Worm (Caenorhabditis elegans) whole organism, late embryonic: ENCODE data around the gene nse-4.

Experiments used
- C38D4.7 ChIP-seq: fragments of 200-800 bp; sonication (Bioruptor generic); optimal IDR thresholded peaks from 2 replicates; lab custom pipeline; 2018; ENCODE audit warnings: mild to moderate bottlenecking, missing genetic modification characterization, moderate library complexity, missing compliant biosample characterization
- F13H6.1 ChIP-seq: sonication (generic microtip); optimal IDR thresholded peaks from 2 replicates; lab custom pipeline; 2016; ENCODE audit warnings: missing genetic modification characterization, missing compliant biosample characterization
- ahr-1 ChIP-seq: sonication (generic microtip); optimal IDR thresholded peaks from 2 replicates; lab custom pipeline; 2016; ENCODE audit warnings: missing genetic modification characterization, missing compliant biosample characterization
- ceh-2 ChIP-seq: sonication (generic microtip); optimal IDR thresholded peaks from 2 replicates; lab custom pipeline; 2016; ENCODE audit warnings: missing genotype, missing genetic modification characterization, missing compliant biosample characterization
- ceh-30 ChIP-seq: fragments of 150-350 bp; optimal IDR thresholded peaks from 2 replicates; lab custom pipeline; 2014; ENCODE audit warnings: missing biosample characterization, missing genetic modification characterization
- ceh-34 ChIP-seq: sonication (generic microtip); optimal IDR thresholded peaks from 2 replicates; lab custom pipeline; 2016; ENCODE audit warnings: mild to moderate bottlenecking, missing genetic modification characterization, missing compliant biosample characterization
- che-1 ChIP-seq: sonication (generic microtip); optimal IDR thresholded peaks from 2 replicates; lab custom pipeline; 2016; ENCODE audit warnings: mild to moderate bottlenecking, missing genetic modification characterization, missing compliant biosample characterization
- dmd-4 ChIP-seq: sonication (generic microtip); optimal IDR thresholded peaks from 2 replicates; lab custom pipeline; 2016; ENCODE audit warnings: borderline replicate concordance, missing genetic modification characterization, missing compliant biosample characterization
- elt-2 ChIP-seq: sonication (generic microtip); optimal IDR thresholded peaks from 2 replicates; lab custom pipeline; 2016; ENCODE audit warnings: missing genetic modification reagents, missing genetic modification characterization, missing compliant biosample characterization
- ets-4 ChIP-seq: sonication (generic microtip); optimal IDR thresholded peaks from 2 replicates; lab custom pipeline; 2016; ENCODE audit warnings: missing genetic modification characterization, missing compliant biosample characterization
- eyg-1 ChIP-seq: sonication (generic microtip); optimal IDR thresholded peaks from 2 replicates; lab custom pipeline; 2016; ENCODE audit warnings: missing genotype, missing genetic modification characterization, missing compliant biosample characterization
- fax-1 ChIP-seq: sonication (generic microtip); optimal IDR thresholded peaks from 2 replicates; lab custom pipeline; 2016; ENCODE audit warnings: missing genotype, missing genetic modification characterization, missing compliant biosample characterization
- fkh-6 ChIP-seq: sonication (generic microtip); optimal IDR thresholded peaks from 2 replicates; lab custom pipeline; 2016; ENCODE audit warnings: missing genetic modification characterization, missing compliant biosample characterization
- gmeb-2 ChIP-seq: sonication (generic microtip); optimal IDR thresholded peaks from 2 replicates; lab custom pipeline; 2016; ENCODE audit warnings: missing genetic modification characterization, inconsistent platforms, missing compliant biosample characterization
- hlh-13 ChIP-seq: fragments of 200-800 bp; sonication (Bioruptor generic); optimal IDR thresholded peaks from 2 replicates; lab custom pipeline; 2018; ENCODE audit warnings: mild to moderate bottlenecking, missing genetic modification characterization, missing compliant biosample characterization
- hlh-15 ChIP-seq: sonication (generic microtip); optimal IDR thresholded peaks from 2 replicates; lab custom pipeline; 2016; ENCODE audit warnings: missing genetic modification characterization, missing compliant biosample characterization
- hlh-6 ChIP-seq: sonication (generic microtip); optimal IDR thresholded peaks from 2 replicates; lab custom pipeline; 2016; ENCODE audit warnings: missing genotype, missing genetic modification characterization, missing compliant biosample characterization
- hlh-8 ChIP-seq: sonication (generic microtip); optimal IDR thresholded peaks from 2 replicates; lab custom pipeline; 2016; ENCODE audit warnings: missing genotype, missing genetic modification characterization, missing compliant biosample characterization
- lin-11 ChIP-seq: fragments of 200-800 bp; sonication (Bioruptor generic); optimal IDR thresholded peaks from 2 replicates; lab custom pipeline; 2018; ENCODE audit warnings: mild to moderate bottlenecking, missing genetic modification characterization, missing compliant biosample characterization
- madf-2 ChIP-seq: sonication (generic microtip); optimal IDR thresholded peaks from 2 replicates; lab custom pipeline; 2017; ENCODE audit warnings: missing genetic modification characterization, missing compliant biosample characterization
- mec-3 ChIP-seq: sonication (generic microtip); optimal IDR thresholded peaks from 2 replicates; lab custom pipeline; 2016; ENCODE audit warnings: borderline replicate concordance, missing genetic modification characterization, missing compliant biosample characterization
- nfya-1 ChIP-seq: sonication (generic microtip); optimal IDR thresholded peaks from 2 replicates; lab custom pipeline; 2017; ENCODE audit warnings: missing genetic modification characterization, mild to moderate bottlenecking, missing compliant biosample characterization, antibody characterized with exemption, moderate library complexity
- nhr-11 ChIP-seq: fragments of 150-350 bp; optimal IDR thresholded peaks from 2 replicates; lab custom pipeline; 2014; ENCODE audit warnings: missing biosample characterization, missing genetic modification characterization
- nhr-232 ChIP-seq: sonication (generic microtip); optimal IDR thresholded peaks from 2 replicates; lab custom pipeline; 2016; ENCODE audit warnings: missing genetic modification characterization, missing compliant biosample characterization
- odd-2 ChIP-seq: sonication (generic microtip); optimal IDR thresholded peaks from 2 replicates; lab custom pipeline; 2017; ENCODE audit warnings: antibody characterized with exemption, mild to moderate bottlenecking, missing genetic modification characterization, missing compliant biosample characterization
- pat-9 ChIP-seq: fragments of 200-800 bp; sonication (Bioruptor generic); optimal IDR thresholded peaks from 2 replicates; lab custom pipeline; 2018; ENCODE audit warnings: mild to moderate bottlenecking, missing genetic modification characterization, moderate library complexity, missing compliant biosample characterization
- pha-2 ChIP-seq: sonication (generic microtip); optimal IDR thresholded peaks from 2 replicates; lab custom pipeline; 2017; ENCODE audit warnings: mild to moderate bottlenecking, missing genetic modification characterization, missing compliant biosample characterization
- ref-2 ChIP-seq: sonication (generic microtip); optimal IDR thresholded peaks from 2 replicates; lab custom pipeline; 2016; ENCODE audit warnings: missing genetic modification characterization, missing compliant biosample characterization
- sdc-2 ChIP-seq: sonication (generic microtip); optimal IDR thresholded peaks from 2 replicates; lab custom pipeline; 2016; ENCODE audit warnings: missing genotype, missing genetic modification characterization, missing compliant biosample characterization
- sox-2 ChIP-seq: fragments of 200-800 bp; sonication (Bioruptor generic); IDR thresholded peaks from 2 replicates; pipeline ENCODE4 v1.3.6; 2022; ENCODE audit warnings: missing genetic modification reagents, missing genetic modification characterization, missing compliant biosample characterization
- syd-9 ChIP-seq: sonication (generic microtip); optimal IDR thresholded peaks from 2 replicates; lab custom pipeline; 2016; ENCODE audit warnings: mild to moderate bottlenecking, missing genetic modification characterization, moderate library complexity, missing compliant biosample characterization
- tbx-2 ChIP-seq: sonication (generic microtip); optimal IDR thresholded peaks from 2 replicates; lab custom pipeline; 2016; ENCODE audit warnings: missing genetic modification characterization, missing compliant biosample characterization
- unc-3 ChIP-seq, 2 experiments: fragments of 200-800 bp in 1 of 2; sonication (Bioruptor generic) in 1 of 2; sonication (generic microtip) in 1 of 2; conservative IDR thresholded peaks in 1 of 2; optimal IDR thresholded peaks in 1 of 2; 2 replicates each; pipeline versions ENCODE4 v1.3.6 to Lab custom; 2016 to 2022; ENCODE audit warnings: missing compliant biosample characterization in 2 of 2, missing genetic modification characterization in 2 of 2, missing genetic modification reagents in 1 of 2
- unc-86 ChIP-seq: sonication (generic microtip); optimal IDR thresholded peaks from 2 replicates; lab custom pipeline; 2016; ENCODE audit warnings: missing genetic modification characterization, missing compliant biosample characterization
- zip-5 ChIP-seq: sonication (generic microtip); optimal IDR thresholded peaks from 2 replicates; lab custom pipeline; 2016; ENCODE audit warnings: missing genetic modification characterization, missing compliant biosample characterization
- ztf-16 ChIP-seq: sonication (generic microtip); optimal IDR thresholded peaks from 2 replicates; lab custom pipeline; 2017; ENCODE audit warnings: missing genetic modification characterization, missing compliant biosample characterization

The nse-4 gene

ce11 chrIV:11461335-11461734, 19.3 kb upstream of the nse-4 start:
- TF ChIP-seq hlh-6: no peak
- TF ChIP-seq odd-2 (tag; lab: Kevin White, UChicago): no peak
- no peak for TF ChIP-seq syd-9
- TF ChIP-seq gmeb-2 (tag; lab: Kevin White, UChicago): no peak
- TF ChIP-seq lin-11 (tag; lab: Kevin White, UChicago): no peak
- TF ChIP-seq che-1: no peak
- TF ChIP-seq sox-2 (GFP tag; lab: Robert Waterston, UW): no peak
- no peak for TF ChIP-seq madf-2 (tag; lab: Kevin White, UChicago)
- no peak for TF ChIP-seq ref-2 (tag; lab: Kevin White, UChicago)
- no peak for TF ChIP-seq ceh-2 (tag; lab: Kevin White, UChicago)
- TF ChIP-seq dmd-4 (tag; lab: Kevin White, UChicago): no peak
- no peak for TF ChIP-seq zip-5

ce11 chrIV:11465125-11465524, 15.5 kb upstream of the nse-4 start, which contains the start of gene C10C6.3:
TSS of gene C10C6.3 (minus strand) at chrIV:11465225.
- no peak for TF ChIP-seq eyg-1 (tag; lab: Kevin White, UChicago)
- no peak for TF ChIP-seq syd-9
- TF ChIP-seq fkh-6 (tag; lab: Kevin White, UChicago): no peak
- TF ChIP-seq nhr-11 (tag; lab: Kevin White, UChicago): no peak
- no peak for TF ChIP-seq gmeb-2 (tag; lab: Kevin White, UChicago)
- no peak for TF ChIP-seq pha-2 (tag; lab: Kevin White, UChicago)
- TF ChIP-seq ahr-1 (tag; lab: Kevin White, UChicago): no peak
- no peak for TF ChIP-seq madf-2 (tag; lab: Kevin White, UChicago)
- no peak for TF ChIP-seq pat-9
- no peak for TF ChIP-seq hlh-15
- TF ChIP-seq nfya-1 (tag; lab: Kevin White, UChicago): no peak
- TF ChIP-seq hlh-13 (GFP tag; lab: Kevin White, UChicago): no peak

- TF ChIP-seq unc-86 (tag; lab: Kevin White, UChicago): no peak
- TF ChIP-seq sdc-2 (tag; lab: Kevin White, UChicago): no peak
- TF ChIP-seq ztf-16: no peak
- TF ChIP-seq dmd-4 (tag; lab: Kevin White, UChicago): no peak
- no peak for TF ChIP-seq syd-9
- no peak for TF ChIP-seq mec-3 (tag; lab: Kevin White, UChicago)
- no peak for TF ChIP-seq ceh-34
- TF ChIP-seq eyg-1 (tag; lab: Kevin White, UChicago): no peak
- TF ChIP-seq nhr-232 (tag; lab: Kevin White, UChicago): no peak
- no peak for TF ChIP-seq ets-4
- no peak for TF ChIP-seq nhr-11 (tag; lab: Kevin White, UChicago)
- TF ChIP-seq F13H6.1 (tag; lab: Kevin White, UChicago): no peak
- TF ChIP-seq hlh-8 (tag; lab: Kevin White, UChicago): no peak
- no peak for TF ChIP-seq tbx-2
- no peak for TF ChIP-seq fax-1
- no peak for TF ChIP-seq C38D4.7 (GFP tag; lab: Kevin White, UChicago)
- no peak for TF ChIP-seq unc-3 (GFP tag; conservative IDR thresholded peaks at IDR 0.05; lab: Robert Waterston, UW)
- TF ChIP-seq unc-3 (tag; optimal IDR thresholded peaks at IDR 0.05; lab: Kevin White, UChicago): no peak
Observed at ce11 chrIV:11467413-11467812, 13.2 kb upstream of the nse-4 start, which contains the start of gene C10C6.7. TSS of gene C10C6.7 (minus strand) at chrIV:11467513.

- TF ChIP-seq elt-2 (tag; lab: Kevin White, UChicago): peak; percentile 85
- TF ChIP-seq ceh-34: no peak
- no peak for TF ChIP-seq ceh-30 (tag; lab: Kevin White, UChicago)
Observed at ce11 chrIV:11469698-11470591, 10.7 kb upstream of the nse-4 start, which contains the start of the genes C10C6.13 and wht-2. TSS of gene C10C6.13 (minus strand) at chrIV:11469748. TSS of gene wht-2 (plus strand) at chrIV:11470436.
